Worm (Caenorhabditis elegans) whole organism, L4 larva: ENCODE data around the gene C23F12.4.

Experiments
- F10B5.3 ChIP-seq: sonication (generic microtip); optimal IDR thresholded peaks from 2 replicates; lab custom pipeline; 2016; ENCODE audit warnings: mild to moderate bottlenecking, missing genetic modification characterization, missing compliant biosample characterization
- F37D6.2 ChIP-seq: sonication (generic microtip); optimal IDR thresholded peaks from 2 replicates; lab custom pipeline; 2016; ENCODE audit warnings: mild to moderate bottlenecking, missing genetic modification characterization, missing compliant biosample characterization
- Y105C5A.15 ChIP-seq: fragments of 200-800 bp; sonication (Bioruptor generic); IDR thresholded peaks from 2 replicates; pipeline ENCODE4 v1.3.6; 2022; ENCODE audit warnings: missing genetic modification characterization, missing compliant biosample characterization
- Y48G9A.11 ChIP-seq: fragments of 200-800 bp; sonication (Bioruptor generic); IDR thresholded peaks from 2 replicates; pipeline ENCODE4 v1.3.6; 2022; ENCODE audit warnings: missing genetic modification reagents, missing genetic modification characterization, missing compliant biosample characterization
- ZK337.2 ChIP-seq: fragments of 200-800 bp; sonication (Bioruptor generic); IDR thresholded peaks from 2 replicates; pipeline ENCODE4 v1.3.6; 2022; ENCODE audit warnings: missing genetic modification reagents, missing genetic modification characterization, missing compliant biosample characterization
- aha-1 ChIP-seq: fragments of 150-350 bp; peaks from one replicate; lab custom pipeline; 2014; ENCODE audit warnings: missing biosample characterization, missing genetic modification characterization
- ama-1 ChIP-seq: fragments of 150-350 bp; optimal IDR thresholded peaks from 2 replicates; lab custom pipeline; 2014; ENCODE audit warnings: inconsistent platforms, mixed read lengths
- ceh-20 ChIP-seq: fragments of 200-800 bp; sonication (Bioruptor generic); IDR thresholded peaks from 2 replicates; pipeline ENCODE4 v1.3.6; 2022; ENCODE audit warnings: missing genetic modification reagents, missing genetic modification characterization, missing compliant biosample characterization
- daf-16 ChIP-seq, 3 experiments: sonication (generic microtip); optimal IDR thresholded peaks; 2 replicates each; lab custom pipeline; 2016 to 2017; ENCODE audit warnings: missing genetic modification characterization in 3 of 3, missing genetic modification reagents in 3 of 3, mild to moderate bottlenecking in 2 of 3, missing compliant biosample characterization in 2 of 3, missing biosample characterization in 1 of 3, moderate library complexity in 1 of 3
- dmd-6 ChIP-seq: fragments of 200-800 bp; sonication (Bioruptor generic); IDR thresholded peaks from 2 replicates; pipeline ENCODE4 v1.3.6; 2022; ENCODE audit warnings: missing genetic modification reagents, missing genetic modification characterization, missing compliant biosample characterization
- dpl-1 ChIP-seq: fragments of 150-350 bp; optimal IDR thresholded peaks from 2 replicates; lab custom pipeline; 2014; ENCODE audit warnings: missing biosample characterization, missing genetic modification reagents, missing genetic modification characterization
- duxl-1 ChIP-seq: sonication (generic microtip); optimal IDR thresholded peaks from 2 replicates; lab custom pipeline; 2016; ENCODE audit warnings: mild to moderate bottlenecking, missing genetic modification characterization, moderate library complexity, missing compliant biosample characterization; ENCODE audit not compliant: poor library complexity
- dve-1 ChIP-seq: sonication (generic microtip); optimal IDR thresholded peaks from 2 replicates; lab custom pipeline; 2017; ENCODE audit warnings: antibody characterized with exemption, mild to moderate bottlenecking, missing genetic modification characterization, missing compliant biosample characterization; ENCODE audit not compliant: insufficient read depth
- egl-27 ChIP-seq: sonication (generic microtip); optimal IDR thresholded peaks from 3 replicates; lab custom pipeline; 2017; ENCODE audit warnings: missing biosample characterization, missing genetic modification reagents, missing genetic modification characterization
- hlh-11 ChIP-seq: fragments of 200-800 bp; sonication (Bioruptor generic); optimal IDR thresholded peaks from 2 replicates; lab custom pipeline; 2018; ENCODE audit warnings: mild to moderate bottlenecking, missing genetic modification characterization, missing compliant biosample characterization
- jun-1 ChIP-seq: fragments of 150-350 bp; optimal IDR thresholded peaks from 2 replicates; lab custom pipeline; 2014; ENCODE audit warnings: missing biosample characterization, missing genetic modification reagents, missing genetic modification characterization
- lim-7 ChIP-seq: fragments of 200-800 bp; sonication (Bioruptor generic); IDR thresholded peaks from 2 replicates; pipeline ENCODE4 v1.3.6; 2022; ENCODE audit warnings: missing genetic modification characterization, missing compliant biosample characterization
- lin-1 ChIP-seq: fragments of 200-800 bp; sonication (Bioruptor generic); IDR thresholded peaks from 2 replicates; pipeline ENCODE4 v1.3.6; 2022; ENCODE audit warnings: missing genetic modification reagents, missing genetic modification characterization, missing compliant biosample characterization
- lin-29 ChIP-seq: fragments of 200-800 bp; sonication (Bioruptor generic); IDR thresholded peaks from 2 replicates; pipeline ENCODE4 v1.3.6; 2022; ENCODE audit warnings: missing genetic modification reagents, missing genetic modification characterization, missing compliant biosample characterization
- lin-39 ChIP-seq: fragments of 150-350 bp; optimal IDR thresholded peaks from 2 replicates; lab custom pipeline; 2014; ENCODE audit warnings: missing biosample characterization, missing genetic modification reagents, missing genetic modification characterization
- madf-9 ChIP-seq: fragments of 200-800 bp; sonication (Bioruptor generic); conservative IDR thresholded peaks from 2 replicates; pipeline ENCODE4 v1.3.6; 2022; ENCODE audit warnings: missing genetic modification reagents, missing genetic modification characterization, missing compliant biosample characterization
- mdl-1 ChIP-seq, 2 experiments: fragments of 150-350 bp in 1 of 2; sonication (generic microtip) in 1 of 2; optimal IDR thresholded peaks; 2 replicates each; lab custom pipeline; 2014 to 2017; ENCODE audit warnings: missing biosample characterization in 2 of 2, missing genetic modification characterization in 2 of 2
- mdt-29 ChIP-seq: fragments of 200-800 bp; sonication (Bioruptor generic); IDR thresholded peaks from 2 replicates; pipeline ENCODE4 v1.3.6; 2022; ENCODE audit warnings: missing genetic modification reagents, missing genetic modification characterization, missing compliant biosample characterization
- mep-1 ChIP-seq: fragments of 150-350 bp; sonication (generic microtip); optimal IDR thresholded peaks from 3 replicates; lab custom pipeline; 2014; ENCODE audit warnings: missing biosample characterization, missing genetic modification characterization
- mxl-3 ChIP-seq: fragments of 200-800 bp; sonication (Bioruptor generic); optimal IDR thresholded peaks from 2 replicates; lab custom pipeline; 2018; ENCODE audit warnings: mild to moderate bottlenecking, missing genetic modification characterization, missing compliant biosample characterization
- nhr-10 ChIP-seq: fragments of 150-350 bp; optimal IDR thresholded peaks from 2 replicates; lab custom pipeline; 2014; ENCODE audit warnings: missing biosample characterization, missing genetic modification characterization
- nhr-102 ChIP-seq: sonication (generic microtip); optimal IDR thresholded peaks from 2 replicates; lab custom pipeline; 2016; ENCODE audit warnings: mild to moderate bottlenecking, missing genetic modification characterization, moderate library complexity, missing compliant biosample characterization
- nhr-237 ChIP-seq: sonication (generic microtip); optimal IDR thresholded peaks from 2 replicates; lab custom pipeline; 2017; ENCODE audit warnings: missing biosample characterization, missing genetic modification characterization
- nhr-25 ChIP-seq: sonication (generic microtip); optimal IDR thresholded peaks from 2 replicates; lab custom pipeline; 2017; ENCODE audit warnings: missing genetic modification characterization, mild to moderate bottlenecking, missing compliant biosample characterization, antibody characterized with exemption, moderate library complexity, borderline replicate concordance; ENCODE audit not compliant: insufficient read depth
- nhr-28 ChIP-seq: fragments of 150-350 bp; optimal IDR thresholded peaks from 2 replicates; lab custom pipeline; 2014; ENCODE audit warnings: missing biosample characterization, missing genetic modification characterization
- nhr-42 ChIP-seq: fragments of 200-800 bp; sonication (Bioruptor generic); IDR thresholded peaks from 2 replicates; pipeline ENCODE4 v1.3.6; 2022; ENCODE audit warnings: missing genetic modification characterization, missing compliant biosample characterization
- nhr-48 ChIP-seq: sonication (generic microtip); optimal IDR thresholded peaks from 2 replicates; lab custom pipeline; 2016; ENCODE audit warnings: mild to moderate bottlenecking, missing genetic modification characterization, missing compliant biosample characterization
- nhr-6 ChIP-seq: fragments of 150-350 bp; optimal IDR thresholded peaks from 2 replicates; lab custom pipeline; 2014; ENCODE audit warnings: missing biosample characterization, missing genetic modification characterization
- nhr-76 ChIP-seq: fragments of 150-350 bp; optimal IDR thresholded peaks from 2 replicates; lab custom pipeline; 2014; ENCODE audit warnings: missing biosample characterization, missing genetic modification characterization
- nhr-77 ChIP-seq: fragments of 150-350 bp; optimal IDR thresholded peaks from 2 replicates; lab custom pipeline; 2014; ENCODE audit warnings: missing biosample characterization, missing genetic modification characterization
- php-3 ChIP-seq: fragments of 200-800 bp; sonication (Bioruptor generic); IDR thresholded peaks from 2 replicates; pipeline ENCODE4 v1.3.6; 2022; ENCODE audit warnings: missing genetic modification reagents, missing genetic modification characterization, missing compliant biosample characterization
- pqm-1 ChIP-seq: sonication (generic microtip); optimal IDR thresholded peaks from 2 replicates; lab custom pipeline; 2017; ENCODE audit warnings: missing biosample characterization, missing genetic modification characterization
- rbr-2 ChIP-seq: sonication (generic microtip); optimal IDR thresholded peaks from 2 replicates; lab custom pipeline; 2016; ENCODE audit warnings: missing genotype, missing genetic modification characterization, missing compliant biosample characterization
- sdz-12 ChIP-seq: fragments of 200-800 bp; sonication (Bioruptor generic); optimal IDR thresholded peaks from 2 replicates; lab custom pipeline; 2018; ENCODE audit warnings: mild to moderate bottlenecking, missing genetic modification characterization, missing compliant biosample characterization
- skn-1 ChIP-seq: fragments of 150-350 bp; optimal IDR thresholded peaks from 2 replicates; lab custom pipeline; 2014; ENCODE audit warnings: missing biosample characterization, missing genetic modification characterization
- unc-62 ChIP-seq, 3 experiments: fragments of 150-350 bp in 1 of 3; sonication (generic microtip); optimal IDR thresholded peaks in 2 of 3; peaks in 1 of 3; 1 replicate in 1 of 3; 2 replicates in 2 of 3; lab custom pipeline; 2014 to 2017; ENCODE audit warnings: missing biosample characterization in 3 of 3, missing genetic modification characterization in 3 of 3, missing genetic modification reagents in 3 of 3, missing genotype in 1 of 3
- vab-7 ChIP-seq: fragments of 200-800 bp; sonication (Bioruptor generic); IDR thresholded peaks from 2 replicates; pipeline ENCODE4 v1.3.6; 2022; ENCODE audit warnings: missing genetic modification reagents, missing genetic modification characterization, missing compliant biosample characterization
- zip-2 ChIP-seq: fragments of 150-350 bp; optimal IDR thresholded peaks from 2 replicates; lab custom pipeline; 2014; ENCODE audit warnings: missing biosample characterization, missing genetic modification characterization

The C23F12.4 gene

DNA sequence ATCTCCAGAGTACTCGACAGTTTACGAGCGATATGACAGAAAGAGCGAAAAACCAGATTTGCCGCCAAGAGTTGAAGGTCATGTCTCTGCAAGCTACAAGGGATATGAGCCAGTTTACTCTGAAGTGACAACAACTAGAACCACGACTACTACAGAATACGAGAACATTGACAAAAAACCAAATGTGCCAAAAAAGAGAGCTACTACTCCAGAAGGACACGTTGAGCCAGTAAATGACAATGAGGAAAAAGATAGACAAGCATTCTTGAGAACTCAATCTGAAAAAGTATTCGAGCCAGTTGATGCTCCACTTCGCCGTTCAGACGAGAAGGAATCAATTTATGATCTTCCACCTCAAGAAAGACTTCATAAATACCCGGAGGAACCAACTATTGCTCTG, 30.2 kb downstream of the C23F12.4 start:
- no peak for TF ChIP-seq aha-1 (tag; lab: Kevin White, UChicago)
- peak in 1 of 2 experiments; percentile 91 for TF ChIP-seq unc-62 (GFP tag; optimal IDR thresholded peaks at IDR 0.05 in 1 of 2; lab: Kevin White, UChicago)
- no peak for TF ChIP-seq unc-62 (tag; optimal IDR thresholded peaks at IDR 0.05; lab: Kevin White, UChicago)
- TF ChIP-seq lin-1 (GFP tag; lab: Robert Waterston, UW), result no peak
- no peak for TF ChIP-seq nhr-48 (tag; lab: Kevin White, UChicago)
- TF ChIP-seq, all 104 proteins: peak for 1

DNA sequence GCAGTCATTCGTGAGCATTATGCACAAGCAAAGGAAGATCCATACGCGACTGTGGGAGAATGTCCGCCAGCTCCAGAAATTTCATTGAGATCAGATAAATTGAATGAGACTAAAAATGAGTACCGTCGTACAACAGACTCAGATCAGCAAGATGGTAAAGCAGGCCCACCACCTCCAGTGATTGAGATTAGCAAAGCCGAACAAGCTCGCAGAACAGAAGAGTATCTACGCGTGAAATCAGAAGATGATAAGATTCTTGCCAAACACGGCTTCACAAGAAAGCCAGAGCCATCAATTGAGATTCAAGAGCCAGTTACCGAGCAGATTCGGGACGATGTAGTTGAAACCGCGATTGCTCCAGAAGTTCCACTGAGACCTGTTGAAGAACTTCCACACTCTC, 30.8 kb downstream of the C23F12.4 start:
- TF ChIP-seq rbr-2 (tag; lab: Kevin White, UChicago) (no peak), nhr-77 (no peak), pqm-1 (tag; lab: Kevin White, UChicago) (no peak), nhr-6 (tag; lab: Kevin White, UChicago) (no peak), mdt-29 (GFP tag; lab: Robert Waterston, UW) (no peak), nhr-237 (tag; lab: Kevin White, UChicago) (no peak), lim-7 (GFP tag; lab: Robert Waterston, UW) (no peak), mdl-1 (tag; optimal IDR thresholded peaks at IDR 0.05; lab: Kevin White, UChicago) (no peak), vab-7 (no peak)

DNA sequence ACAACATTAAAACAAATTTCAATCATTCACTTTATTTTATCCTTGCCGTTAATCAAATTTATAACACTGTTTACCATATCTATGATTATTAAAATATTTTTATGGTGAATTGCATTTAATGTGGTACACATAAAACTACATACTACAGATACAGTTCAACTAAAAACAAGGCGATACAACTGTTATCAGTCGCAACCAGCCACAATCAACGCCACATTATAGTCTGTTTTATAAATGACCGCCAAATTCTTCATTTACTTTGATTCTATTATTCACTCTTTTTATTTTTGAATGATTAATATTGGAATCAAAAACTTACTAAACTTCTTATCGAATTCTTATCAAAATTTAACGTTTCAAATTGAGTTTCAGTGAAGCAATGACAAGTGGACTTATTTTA, 40.9 kb downstream of the C23F12.4 start, which contains the start of gene B0272.4:
Gene B0272.4, plus strand, starts transcription at position 373 of the 400 bp plus-strand sequence.
- TF ChIP-seq nhr-28 (tag; lab: Kevin White, UChicago) (peak; percentile 97), skn-1 (tag; lab: Kevin White, UChicago) (no peak), php-3 (GFP tag; lab: Robert Waterston, UW) (peak; percentile 96), dmd-6 (GFP tag; lab: Robert Waterston, UW) (peak; percentile 42), nhr-77 (no peak), nhr-76 (tag; lab: Kevin White, UChicago) (no peak), dve-1 (tag; lab: Kevin White, UChicago) (peak; percentile 76), pqm-1 (tag; lab: Kevin White, UChicago) (peak; percentile 63), Y105C5A.15 (GFP tag; lab: Robert Waterston, UW) (no peak), mep-1 (tag; lab: Kevin White, UChicago) (peak; percentile 35), hlh-11 (tag; lab: Kevin White, UChicago) (peak; percentile 47), daf-16 (GFP tag; optimal IDR thresholded peaks at IDR 0.05; lab: Kevin White, UChicago) (no peak), daf-16 (tag; optimal IDR thresholded peaks at IDR 0.05; lab: Kevin White, UChicago) (peak; percentile 95), ceh-20 (GFP tag; lab: Robert Waterston, UW) (peak; percentile 44; the same call in 1 of the 2 replicates)

DNA sequence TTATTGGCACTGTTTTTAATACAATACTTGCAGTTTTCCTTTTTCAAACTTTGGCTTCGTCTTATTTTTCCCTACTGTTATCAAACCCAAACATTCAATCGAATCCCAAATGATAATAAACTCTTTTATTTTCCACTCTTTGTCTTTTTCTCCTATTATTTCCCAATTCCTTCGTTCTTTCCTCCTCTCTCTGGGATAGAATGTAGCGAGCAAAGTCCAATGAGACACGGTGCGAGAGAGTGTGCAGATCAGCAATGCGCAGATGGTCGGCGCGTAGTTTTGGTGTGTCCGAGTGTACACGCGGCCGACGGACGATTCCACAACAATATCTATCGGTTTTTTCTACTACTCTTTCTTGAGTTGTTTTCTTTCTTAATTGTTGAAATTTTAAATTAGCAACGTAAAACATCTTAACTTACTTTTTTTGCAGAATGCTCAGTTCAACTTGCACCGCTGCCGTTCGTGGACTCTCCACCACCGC, 43.9 kb downstream of the C23F12.4 start, which contains the start of gene B0272.3:
Gene B0272.3, plus strand, starts transcription at position 431 of the 481 bp plus-strand sequence.
- TF ChIP-seq egl-27 (tag; lab: Kevin White, UChicago), result no peak
- TF ChIP-seq nhr-48 (tag; lab: Kevin White, UChicago), result peak; percentile 44
- TF ChIP-seq madf-9 (GFP tag; lab: Robert Waterston, UW), result no peak
- peak; percentile 76 for TF ChIP-seq mxl-3
- TF ChIP-seq F10B5.3 (tag; lab: Kevin White, UChicago), result no peak
- TF ChIP-seq nhr-102 (tag; lab: Kevin White, UChicago), result peak; percentile 66
- peak; percentile 41 for TF ChIP-seq nhr-25 (tag; lab: Kevin White, UChicago)
- TF ChIP-seq dve-1 (tag; lab: Kevin White, UChicago), result peak; percentile 91
- TF ChIP-seq dpl-1, result no peak
- no peak for TF ChIP-seq F37D6.2 (tag; lab: Kevin White, UChicago)
- TF ChIP-seq lim-7 (GFP tag; lab: Robert Waterston, UW), result no peak
- no peak for TF ChIP-seq nhr-10 (tag; lab: Kevin White, UChicago)
- TF ChIP-seq ZK337.2 (GFP tag; lab: Robert Waterston, UW), result no peak
- no peak for TF ChIP-seq duxl-1
- TF ChIP-seq daf-16 (GFP tag; optimal IDR thresholded peaks at IDR 0.05; lab: Kevin White, UChicago), result peak; percentile 1 to 13
- peak; percentile 90 for TF ChIP-seq daf-16 (tag; optimal IDR thresholded peaks at IDR 0.05; lab: Kevin White, UChicago)
- no peak for TF ChIP-seq lin-39 (tag; lab: Kevin White, UChicago)
- no peak for TF ChIP-seq nhr-42
- peak in 1 of 2 experiments; percentile 50 for TF ChIP-seq unc-62 (GFP tag; optimal IDR thresholded peaks at IDR 0.05 in 1 of 2; lab: Kevin White, UChicago)
- TF ChIP-seq unc-62 (tag; optimal IDR thresholded peaks at IDR 0.05; lab: Kevin White, UChicago), result no peak
- TF ChIP-seq sdz-12, result no peak
- no peak for TF ChIP-seq zip-2 (tag; lab: Kevin White, UChicago)
- TF ChIP-seq jun-1 (tag; lab: Kevin White, UChicago), result no peak
- no peak for TF ChIP-seq php-3 (GFP tag; lab: Robert Waterston, UW)
- no peak for TF ChIP-seq Y48G9A.11 (GFP tag; lab: Robert Waterston, UW)
- no peak for TF ChIP-seq lin-29 (GFP tag; lab: Robert Waterston, UW)
- TF ChIP-seq ama-1 (lab: Kevin White, UChicago), result no peak
